Fruit fly (Drosophila melanogaster) whole organism, embryonic: ENCODE results near the gene janA.

Experiments used
- CG10321 ChIP-seq: fragments of 200-800 bp; sonication (Bioruptor generic); IDR thresholded peaks from 2 replicates; pipeline ENCODE4 v1.3.6; 2022; ENCODE audit warnings: missing biosample characterization, missing genetic modification characterization
- CG10462 ChIP-seq: fragments of 200-800 bp; sonication (Bioruptor generic); optimal IDR thresholded peaks from 2 replicates; lab custom pipeline; 2016; ENCODE audit warnings: missing biosample characterization, missing genetic modification characterization
- CG11398 ChIP-seq: fragments of 200-800 bp; sonication (Bioruptor generic); optimal IDR thresholded peaks from 2 replicates; lab custom pipeline; 2016; ENCODE audit warnings: missing biosample characterization, missing genetic modification characterization
- CG13287 ChIP-seq: fragments of 200-800 bp; sonication (Bioruptor generic); IDR thresholded peaks from 2 replicates; pipeline ENCODE4 v1.3.6; 2022; ENCODE audit warnings: missing biosample characterization, missing genetic modification characterization; ENCODE audit not compliant: partially characterized antibody
- CG1792 ChIP-seq: fragments of 200-800 bp; sonication (Bioruptor generic); optimal IDR thresholded peaks from 2 replicates; lab custom pipeline; 2016; ENCODE audit warnings: missing biosample characterization, missing genetic modification characterization
- CG31365 ChIP-seq: fragments of 200-800 bp; sonication (Bioruptor generic); optimal IDR thresholded peaks from 2 replicates; lab custom pipeline; 2018; ENCODE audit warnings: missing biosample characterization, mild to moderate bottlenecking, missing genetic modification characterization
- CG32772 ChIP-seq: fragments of 200-800 bp; sonication (Bioruptor generic); IDR thresholded peaks from 2 replicates; pipeline ENCODE4 v1.3.6; 2022; ENCODE audit warnings: missing biosample characterization, missing genetic modification characterization
- CG7372 ChIP-seq: fragments of 200-800 bp; sonication (Bioruptor generic); IDR thresholded peaks from 2 replicates; pipeline ENCODE4 v1.3.6; 2022; ENCODE audit warnings: missing biosample characterization, missing genetic modification characterization
- eve ChIP-seq, 2 experiments: fragments of >200 bp; optimal IDR thresholded peaks; 2 replicates each; lab custom pipeline; 2017; ENCODE audit warnings: missing biosample characterization in 2 of 2, missing genetic modification characterization in 2 of 2
- lilli ChIP-seq: fragments of 200-800 bp; sonication (Bioruptor generic); optimal IDR thresholded peaks from 3 replicates; lab custom pipeline; 2016; ENCODE audit warnings: missing biosample characterization, missing genetic modification characterization
- odd ChIP-seq: fragments of 200-800 bp; sonication (Bioruptor generic); optimal IDR thresholded peaks from 2 replicates; lab custom pipeline; 2017; ENCODE audit warnings: missing biosample characterization, mild to moderate bottlenecking, missing genetic modification characterization
- stwl ChIP-seq: fragments of 200-800 bp; sonication (Bioruptor generic); optimal IDR thresholded peaks from 3 replicates; lab custom pipeline; 2018; ENCODE audit warnings: missing biosample characterization, mild to moderate bottlenecking, missing genetic modification characterization, moderate library complexity
- yki ChIP-seq: fragments of >200 bp; optimal IDR thresholded peaks from 3 replicates; lab custom pipeline; 2018
- zf30C ChIP-seq: fragments of 200-800 bp; sonication (Bioruptor generic); optimal IDR thresholded peaks from 3 replicates; lab custom pipeline; 2018; ENCODE audit warnings: missing biosample characterization, mild to moderate bottlenecking, missing genetic modification characterization

DNA sequence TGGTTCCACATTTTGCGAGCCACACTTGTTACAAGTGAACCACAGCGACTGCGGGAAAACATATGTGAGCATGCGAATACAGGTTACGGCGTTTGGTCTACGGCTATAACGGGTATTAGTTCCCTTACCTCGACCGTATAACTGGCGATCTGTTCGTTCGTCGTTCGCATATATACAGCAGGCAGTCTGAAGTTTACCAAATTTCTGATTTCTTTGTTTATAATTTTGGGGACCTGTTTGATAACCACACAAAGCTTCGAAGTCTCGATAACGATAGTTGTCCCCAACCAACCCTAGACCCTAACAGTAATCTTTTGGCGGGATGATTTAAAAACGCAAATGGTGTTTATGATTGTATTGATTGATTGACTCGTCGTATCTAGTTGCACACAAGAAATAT is 46.2 kb downstream of the janA start, which contains the start of gene Acph-1:
- TF ChIP-seq eve (GFP tag; optimal IDR thresholded peaks at IDR 0.05; lab: Kevin White, UChicago) (no peak), CG10462 (GFP tag; lab: Kevin White, UChicago) (no peak), zf30C (no peak), stwl (no peak), CG32772 (GFP tag; lab: Robert Waterston, UW) (no peak), CG7372 (GFP tag; lab: Robert Waterston, UW) (no peak), odd (no peak), yki (lab: Kevin White, UChicago) (no peak), CG10321 (GFP tag; lab: Robert Waterston, UW) (no peak), CG1792 (no peak), CG31365 (tag; lab: Kevin White, UChicago) (no peak), CG11398 (no peak), lilli (GFP tag; lab: Kevin White, UChicago) (no peak), CG13287 (GFP tag; lab: Robert Waterston, UW) (peak; percentile 36; the same call in 1 of the 2 replicates)
